Worm (Caenorhabditis elegans) whole organism, L1 larva: ENCODE measurements around the gene F10G7.10.

Experiments used
- ceh-88 ChIP-seq: fragments of 200-800 bp; sonication (Bioruptor generic); IDR thresholded peaks from 2 replicates; pipeline ENCODE4 v1.3.6; 2022; ENCODE audit warnings: missing genetic modification characterization, missing compliant biosample characterization
- lin-15B ChIP-seq: fragments of 150-350 bp; sonication (generic microtip); optimal IDR thresholded peaks from 3 replicates; lab custom pipeline; 2014; ENCODE audit warnings: missing biosample characterization, missing genetic modification characterization
- nhr-11 ChIP-seq: fragments of 150-350 bp; optimal IDR thresholded peaks from 2 replicates; lab custom pipeline; 2014; ENCODE audit warnings: missing biosample characterization, missing genetic modification characterization
- nhr-77 ChIP-seq: fragments of 150-350 bp; optimal IDR thresholded peaks from 2 replicates; lab custom pipeline; 2014; ENCODE audit warnings: missing biosample characterization, missing genetic modification characterization
- sptf-1 ChIP-seq: fragments of 150-350 bp; optimal IDR thresholded peaks from 2 replicates; lab custom pipeline; 2014; ENCODE audit warnings: missing biosample characterization, missing genetic modification characterization
- zag-1 ChIP-seq: fragments of 150-350 bp; optimal IDR thresholded peaks from 2 replicates; lab custom pipeline; 2014; ENCODE audit warnings: missing biosample characterization, missing genetic modification characterization
- ztf-11 ChIP-seq, 2 experiments: sonication (generic microtip); optimal IDR thresholded peaks; 2 replicates each; lab custom pipeline; 2016 to 2017; ENCODE audit warnings: missing genetic modification characterization in 2 of 2, missing biosample characterization in 1 of 2, missing compliant biosample characterization in 1 of 2

DNA sequence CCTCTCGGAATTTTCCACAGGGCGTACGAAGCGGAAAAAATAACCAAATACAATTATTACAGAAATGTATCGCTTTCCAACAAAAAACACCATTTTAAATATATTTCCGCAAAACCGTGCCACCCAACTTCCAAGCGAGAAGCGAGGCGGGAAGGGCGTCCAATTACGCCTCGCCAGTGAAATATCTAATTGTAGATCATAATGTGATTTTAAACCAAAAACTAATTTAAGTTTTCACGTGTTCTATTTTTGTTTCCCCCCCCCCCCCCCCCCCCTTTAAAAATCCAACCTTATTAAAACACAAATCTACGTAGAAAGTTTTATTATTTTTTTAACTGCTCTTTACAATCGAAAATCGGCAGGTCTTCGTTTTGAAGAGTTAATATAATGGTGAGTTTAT, 36.6 kb downstream of the F10G7.10 start, which contains the start of gene F10G7.12:
- TF ChIP-seq nhr-77 (tag; lab: Kevin White, UChicago) (no peak), zag-1 (tag; lab: Kevin White, UChicago) (no peak), sptf-1 (tag; lab: Kevin White, UChicago) (no peak), ztf-11 (tag; optimal IDR thresholded peaks at IDR 0.05; lab: Kevin White, UChicago) (no peak), lin-15B (no peak), ceh-88 (GFP tag; lab: Robert Waterston, UW) (no peak), nhr-11 (tag; lab: Kevin White, UChicago) (no peak)
